Fruit fly (Drosophila melanogaster) whole organism, larva: ENCODE measurements around the gene robl37BC.

Source experiments
- noc ChIP-seq: fragments of 200-800 bp; sonication (Bioruptor generic); optimal IDR thresholded peaks from 3 replicates; lab custom pipeline; 2019; ENCODE audit warnings: missing biosample characterization, mild to moderate bottlenecking, missing genetic modification characterization, moderate library complexity

robl37BC gene

dm6 chr2L:19034213-19034929, 23.7 kb downstream of the robl37BC start, which contains the start of the genes mib2 and CG31800:
mib2 (plus strand) TSS chr2L:19034444.
CG31800 (minus strand) TSS chr2L:19034576.
- TF ChIP-seq noc (tag; lab: Kevin White, UChicago): no peak

- no peak for TF ChIP-seq noc (tag; lab: Kevin White, UChicago)
These were observed 24.3 kb downstream of the robl37BC start for dm6 chr2L:19035013-19035412.

- TF ChIP-seq noc (tag; lab: Kevin White, UChicago): peak; percentile 72
These were observed 25.5 kb downstream of the robl37BC start for dm6 chr2L:19036105-19036714.

dm6 chr2L:19037011-19037410, 26.3 kb downstream of the robl37BC start:
- no peak for TF ChIP-seq noc (tag; lab: Kevin White, UChicago)

- no peak for TF ChIP-seq noc (tag; lab: Kevin White, UChicago)
These were observed 26.8 kb downstream of the robl37BC start for dm6 chr2L:19037455-19037854.

dm6 chr2L:19041590-19041989, 30.9 kb downstream of the robl37BC start, which contains the start of gene Catsup:
Catsup (plus strand) TSS chr2L:19041862.
- no peak for TF ChIP-seq noc (tag; lab: Kevin White, UChicago)

- peak; percentile 86 for TF ChIP-seq noc (tag; lab: Kevin White, UChicago)
These were observed 34.5 kb downstream of the robl37BC start, which contains the start of the genes Ttc19 and Acn for dm6 chr2L:19045111-19045560. Ttc19 (minus strand) TSS chr2L:19045148. Acn (plus strand) TSS chr2L:19045355.

- TF ChIP-seq noc (tag; lab: Kevin White, UChicago): no peak
These were observed 38.2 kb downstream of the robl37BC start, which contains the start of gene CG10470 for dm6 chr2L:19048912-19049311. CG10470 (plus strand) TSS chr2L:19049076.

dm6 chr2L:19051534-19052100, 41.0 kb downstream of the robl37BC start, which contains the start of gene Rpn3:
Rpn3 (plus strand) TSS chr2L:19051790.
- TF ChIP-seq noc (tag; lab: Kevin White, UChicago): peak; percentile 60

- TF ChIP-seq noc (tag; lab: Kevin White, UChicago): no peak
These were observed 43.3 kb downstream of the robl37BC start, which contains the start of gene CG10492 for dm6 chr2L:19053860-19054515. CG10492 (plus strand) TSS chr2L:19054078.

- TF ChIP-seq noc (tag; lab: Kevin White, UChicago): no peak
These were observed 43.8 kb downstream of the robl37BC start for dm6 chr2L:19054516-19054887.

- no peak for TF ChIP-seq noc (tag; lab: Kevin White, UChicago)
These were observed 47.1 kb downstream of the robl37BC start for dm6 chr2L:19057799-19058198.

dm6 chr2L:19058916-19059315, 48.2 kb downstream of the robl37BC start, which contains the start of gene Phlpp:
Phlpp (plus strand) TSS chr2L:19059129.
- no peak for TF ChIP-seq noc (tag; lab: Kevin White, UChicago)
